Worm (Caenorhabditis elegans) whole organism, late embryonic: ENCODE data around the gene F49F1.4.
"Not testable (repeated sequence)": the region's sequence is repeated elsewhere in the genome, so short reads cannot be mapped to it uniquely, and the experiment has no call there.

Source experiments
- C08G9.2 ChIP-seq: sonication (generic microtip); optimal IDR thresholded peaks from 2 replicates; lab custom pipeline; 2016; ENCODE audit warnings: mild to moderate bottlenecking, missing genetic modification characterization, moderate library complexity, missing compliant biosample characterization
- K09A11.1 ChIP-seq: sonication (generic microtip); optimal IDR thresholded peaks from 2 replicates; lab custom pipeline; 2017; ENCODE audit warnings: antibody characterized with exemption, mild to moderate bottlenecking, missing genetic modification characterization, missing compliant biosample characterization; ENCODE audit not compliant: insufficient read depth
- T23F11.4 ChIP-seq: fragments of 200-800 bp; sonication (Bioruptor generic); optimal IDR thresholded peaks from 2 replicates; lab custom pipeline; 2018; ENCODE audit warnings: mild to moderate bottlenecking, missing genetic modification characterization, missing compliant biosample characterization
- ama-1 ChIP-seq: fragments of 150-350 bp; optimal IDR thresholded peaks from 2 replicates; lab custom pipeline; 2014
- ceh-18 ChIP-seq: sonication (generic microtip); optimal IDR thresholded peaks from 2 replicates; lab custom pipeline; 2016; ENCODE audit warnings: missing genetic modification characterization, missing compliant biosample characterization
- ceh-19 ChIP-seq: fragments of 200-800 bp; sonication (Bioruptor generic); optimal IDR thresholded peaks from 2 replicates; lab custom pipeline; 2018; ENCODE audit warnings: mild to moderate bottlenecking, missing genetic modification characterization, missing compliant biosample characterization
- ceh-24 ChIP-seq: sonication (generic microtip); optimal IDR thresholded peaks from 2 replicates; lab custom pipeline; 2016; ENCODE audit warnings: mild to moderate bottlenecking, missing genetic modification characterization, missing compliant biosample characterization
- ceh-30 ChIP-seq: fragments of 150-350 bp; optimal IDR thresholded peaks from 2 replicates; lab custom pipeline; 2014; ENCODE audit warnings: missing biosample characterization, missing genetic modification characterization
- ceh-45 ChIP-seq: fragments of 200-800 bp; sonication (Bioruptor generic); IDR thresholded peaks from 2 replicates; pipeline ENCODE4 v1.3.6; 2022; ENCODE audit warnings: missing genetic modification reagents, missing genetic modification characterization, missing compliant biosample characterization
- ceh-48 ChIP-seq: sonication (generic microtip); optimal IDR thresholded peaks from 2 replicates; lab custom pipeline; 2016; ENCODE audit warnings: missing genetic modification characterization, inconsistent platforms, missing compliant biosample characterization
- ceh-9 ChIP-seq: sonication (generic microtip); optimal IDR thresholded peaks from 2 replicates; lab custom pipeline; 2016; ENCODE audit warnings: mild to moderate bottlenecking, missing genetic modification characterization, inconsistent platforms, missing compliant biosample characterization
- che-1 ChIP-seq: sonication (generic microtip); optimal IDR thresholded peaks from 2 replicates; lab custom pipeline; 2016; ENCODE audit warnings: mild to moderate bottlenecking, missing genetic modification characterization, missing compliant biosample characterization
- fkh-10 ChIP-seq: fragments of 150-350 bp; optimal IDR thresholded peaks from 2 replicates; lab custom pipeline; 2014; ENCODE audit warnings: missing biosample characterization, missing genetic modification reagents, missing genetic modification characterization
- fkh-6 ChIP-seq: sonication (generic microtip); optimal IDR thresholded peaks from 2 replicates; lab custom pipeline; 2016; ENCODE audit warnings: missing genetic modification characterization, missing compliant biosample characterization
- hlh-6 ChIP-seq: sonication (generic microtip); optimal IDR thresholded peaks from 2 replicates; lab custom pipeline; 2016; ENCODE audit warnings: missing genotype, missing genetic modification characterization, missing compliant biosample characterization
- hlh-8 ChIP-seq: sonication (generic microtip); optimal IDR thresholded peaks from 2 replicates; lab custom pipeline; 2016; ENCODE audit warnings: missing genotype, missing genetic modification characterization, missing compliant biosample characterization
- lin-11 ChIP-seq: fragments of 200-800 bp; sonication (Bioruptor generic); optimal IDR thresholded peaks from 2 replicates; lab custom pipeline; 2018; ENCODE audit warnings: mild to moderate bottlenecking, missing genetic modification characterization, missing compliant biosample characterization
- madf-2 ChIP-seq: sonication (generic microtip); optimal IDR thresholded peaks from 2 replicates; lab custom pipeline; 2017; ENCODE audit warnings: missing genetic modification characterization, missing compliant biosample characterization
- mec-3 ChIP-seq: sonication (generic microtip); optimal IDR thresholded peaks from 2 replicates; lab custom pipeline; 2016; ENCODE audit warnings: borderline replicate concordance, missing genetic modification characterization, missing compliant biosample characterization
- nfya-1 ChIP-seq: sonication (generic microtip); optimal IDR thresholded peaks from 2 replicates; lab custom pipeline; 2017; ENCODE audit warnings: missing genetic modification characterization, mild to moderate bottlenecking, missing compliant biosample characterization, antibody characterized with exemption, moderate library complexity
- nhr-11 ChIP-seq: fragments of 150-350 bp; optimal IDR thresholded peaks from 2 replicates; lab custom pipeline; 2014; ENCODE audit warnings: missing biosample characterization, missing genetic modification characterization
- nhr-232 ChIP-seq: sonication (generic microtip); optimal IDR thresholded peaks from 2 replicates; lab custom pipeline; 2016; ENCODE audit warnings: missing genetic modification characterization, missing compliant biosample characterization
- npax-4 ChIP-seq: sonication (generic microtip); optimal IDR thresholded peaks from 2 replicates; lab custom pipeline; 2016; ENCODE audit warnings: missing genetic modification characterization, missing compliant biosample characterization
- odd-2 ChIP-seq: sonication (generic microtip); optimal IDR thresholded peaks from 2 replicates; lab custom pipeline; 2017; ENCODE audit warnings: antibody characterized with exemption, mild to moderate bottlenecking, missing genetic modification characterization, missing compliant biosample characterization
- pha-2 ChIP-seq: sonication (generic microtip); optimal IDR thresholded peaks from 2 replicates; lab custom pipeline; 2017; ENCODE audit warnings: mild to moderate bottlenecking, missing genetic modification characterization, missing compliant biosample characterization
- pros-1 ChIP-seq: fragments of 150-350 bp; optimal IDR thresholded peaks from 2 replicates; lab custom pipeline; 2014; ENCODE audit warnings: missing biosample characterization, missing genetic modification reagents, missing genetic modification characterization
- sox-2 ChIP-seq: fragments of 200-800 bp; sonication (Bioruptor generic); IDR thresholded peaks from 2 replicates; pipeline ENCODE4 v1.3.6; 2022; ENCODE audit warnings: missing genetic modification reagents, missing genetic modification characterization, missing compliant biosample characterization
- sox-4 ChIP-seq: sonication (generic microtip); optimal IDR thresholded peaks from 2 replicates; lab custom pipeline; 2017; ENCODE audit warnings: mild to moderate bottlenecking, missing genetic modification characterization, inconsistent platforms, missing compliant biosample characterization
- tbx-2 ChIP-seq: sonication (generic microtip); optimal IDR thresholded peaks from 2 replicates; lab custom pipeline; 2016; ENCODE audit warnings: missing genetic modification characterization, missing compliant biosample characterization
- tbx-7 ChIP-seq: sonication (generic microtip); optimal IDR thresholded peaks from 2 replicates; lab custom pipeline; 2016; ENCODE audit warnings: missing genotype, missing genetic modification characterization, missing compliant biosample characterization
- ttx-3 ChIP-seq: sonication (generic microtip); optimal IDR thresholded peaks from 2 replicates; lab custom pipeline; 2016; ENCODE audit warnings: missing genetic modification reagents, missing genetic modification characterization, missing compliant biosample characterization
- unc-3 ChIP-seq, 2 experiments: fragments of 200-800 bp in 1 of 2; sonication (Bioruptor generic) in 1 of 2; sonication (generic microtip) in 1 of 2; conservative IDR thresholded peaks in 1 of 2; optimal IDR thresholded peaks in 1 of 2; 2 replicates each; pipeline versions ENCODE4 v1.3.6 to Lab custom; 2016 to 2022; ENCODE audit warnings: missing compliant biosample characterization in 2 of 2, missing genetic modification characterization in 2 of 2, missing genetic modification reagents in 1 of 2
- unc-42 ChIP-seq: sonication (generic microtip); optimal IDR thresholded peaks from 2 replicates; lab custom pipeline; 2016; ENCODE audit warnings: missing genotype, missing genetic modification characterization, missing compliant biosample characterization
- unc-55 ChIP-seq: sonication (generic microtip); optimal IDR thresholded peaks from 2 replicates; lab custom pipeline; 2017; ENCODE audit warnings: missing biosample characterization, missing genetic modification reagents, missing genetic modification characterization

Gene F49F1.4

ce11 chrIV:4137472-4137871 is 21.9 kb upstream of the F49F1.4 start, which contains the start of gene F49F1.9:
F49F1.9 (minus strand) TSS chrIV:4137572.
- no peak for TF ChIP-seq sox-2 (GFP tag; lab: Robert Waterston, UW)
- TF ChIP-seq K09A11.1 (tag; lab: Kevin White, UChicago) = no peak
- no peak for TF ChIP-seq hlh-8 (tag; lab: Kevin White, UChicago)
- TF ChIP-seq tbx-2 (tag; lab: Kevin White, UChicago) = no peak
- no peak for TF ChIP-seq fkh-6 (tag; lab: Kevin White, UChicago)
- no peak for TF ChIP-seq unc-42 (tag; lab: Kevin White, UChicago)
- no peak for TF ChIP-seq mec-3 (tag; lab: Kevin White, UChicago)
- no peak for TF ChIP-seq ama-1 (lab: Kevin White, UChicago)
- no peak for TF ChIP-seq ttx-3 (tag; lab: Kevin White, UChicago)
- TF ChIP-seq tbx-7 = no peak
- TF ChIP-seq unc-3 (GFP tag; conservative IDR thresholded peaks at IDR 0.05; lab: Robert Waterston, UW) = no peak
- TF ChIP-seq unc-3 (tag; optimal IDR thresholded peaks at IDR 0.05; lab: Kevin White, UChicago) = no peak
- TF ChIP-seq pha-2 (tag; lab: Kevin White, UChicago) = no peak

- TF ChIP-seq nfya-1 (no peak), npax-4 (tag; lab: Kevin White, UChicago) (no peak), hlh-6 (tag; lab: Kevin White, UChicago) (no peak), ceh-48 (tag; lab: Kevin White, UChicago) (no peak), ceh-30 (tag; lab: Kevin White, UChicago) (no peak), unc-55 (no peak), T23F11.4 (GFP tag; lab: Kevin White, UChicago) (no peak), che-1 (tag; lab: Kevin White, UChicago) (no peak), odd-2 (tag; lab: Kevin White, UChicago) (no peak), ttx-3 (tag; lab: Kevin White, UChicago) (no peak), sox-4 (tag; lab: Kevin White, UChicago) (no peak), nhr-11 (tag; lab: Kevin White, UChicago) (no peak), pros-1 (tag; lab: Kevin White, UChicago) (no peak), fkh-6 (tag; lab: Kevin White, UChicago) (no peak), fkh-10 (GFP tag; lab: Kevin White, UChicago) (no peak), nhr-232 (tag; lab: Kevin White, UChicago) (no peak)
Observed at ce11 chrIV:4135744-4136143, 20.2 kb upstream of the F49F1.4 start, which contains the start of gene F49F1.17. F49F1.17 (minus strand) TSS chrIV:4135844.

DNA sequence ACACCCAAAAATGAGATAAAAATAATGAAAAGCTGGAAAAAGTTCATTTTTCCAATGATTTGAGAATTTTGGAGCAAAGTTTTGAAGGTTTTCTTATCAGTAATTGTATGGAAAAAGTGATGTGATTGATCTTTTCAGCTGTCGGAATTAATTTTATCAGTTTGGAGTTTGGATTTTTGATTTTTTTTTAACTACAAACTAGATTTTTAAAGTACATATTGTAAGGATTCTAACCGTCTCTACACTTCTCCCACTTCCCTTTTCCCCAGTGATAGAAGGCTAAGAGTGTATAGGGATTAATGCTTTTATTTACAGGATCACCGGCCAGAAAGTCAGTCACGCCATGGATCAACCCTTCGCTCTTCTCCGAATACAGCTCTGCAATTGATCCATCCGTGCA is 10.1 kb upstream of the F49F1.4 start, which contains the start of gene F49F1.7:
Gene F49F1.7 (minus strand): TSS at position 101 of the 400 bp plus-strand sequence.
- TF ChIP-seq ttx-3, C08G9.2, hlh-8 (tag; lab: Kevin White, UChicago): not testable (repeated sequence)

- no peak for TF ChIP-seq madf-2
- no peak for TF ChIP-seq mec-3 (tag; lab: Kevin White, UChicago)
- TF ChIP-seq pha-2 (tag; lab: Kevin White, UChicago) = no peak
- TF ChIP-seq lin-11 (tag; lab: Kevin White, UChicago) = no peak
- no peak for TF ChIP-seq fkh-6 (tag; lab: Kevin White, UChicago)
- TF ChIP-seq ceh-9 (tag; lab: Kevin White, UChicago) = no peak
- no peak for TF ChIP-seq che-1 (tag; lab: Kevin White, UChicago)
- no peak for TF ChIP-seq K09A11.1 (tag; lab: Kevin White, UChicago)
- no peak for TF ChIP-seq ceh-18 (tag; lab: Kevin White, UChicago)
- TF ChIP-seq ceh-30 (tag; lab: Kevin White, UChicago) = no peak
- no peak for TF ChIP-seq ceh-45
- no peak for TF ChIP-seq ceh-24 (tag; lab: Kevin White, UChicago)
- no peak for TF ChIP-seq ceh-19 (GFP tag; lab: Kevin White, UChicago)
- TF ChIP-seq, all 69 proteins: peak for 0
Observed at ce11 chrIV:4123083-4123482, 7.5 kb upstream of the F49F1.4 start, which contains the start of gene mul-1. mul-1 (minus strand) TSS chrIV:4123166.
